Fruit fly (Drosophila melanogaster): ENCODE results near the gene cv-d.

- no peak for TF ChIP-seq psq (optimal IDR thresholded peaks at IDR 0.05)
- TF ChIP-seq pan (optimal IDR thresholded peaks at IDR 0.05), result no peak
- no peak for TF ChIP-seq CG8478 (optimal IDR thresholded peaks at IDR 0.05)
- TF ChIP-seq usp (GFP tag; optimal IDR thresholded peaks at IDR 0.05), result no peak
- TF ChIP-seq EcR (GFP tag; optimal IDR thresholded peaks at IDR 0.05), result no peak
- TF ChIP-seq Dll (optimal IDR thresholded peaks at IDR 0.05), result no peak
Measured at dm6 chr3R:15806341-15806740, 47.0 kb downstream of the cv-d start.

Measured in whole organism.